Worm (Caenorhabditis elegans): ENCODE results near the gene flp-19.

flp-19 gene

ce11 chrX:10604386-10604785 is at the start of gene flp-19:
TSS of gene flp-19 (plus strand) at chrX:10604686.
- TF ChIP-seq med-1 (GFP tag; optimal IDR thresholded peaks at IDR 0.05; ENCODE audit: insufficient read depth) (no peak), T22C8.4 (GFP tag; IDR thresholded peaks at IDR 0.05) (no peak), ztf-29 (GFP tag; IDR thresholded peaks at IDR 0.05) (no peak), ztf-23 (GFP tag; IDR thresholded peaks at IDR 0.05) (no peak), ref-1 (GFP tag; conservative IDR thresholded peaks at IDR 0.05) (no peak), klf-2 (GFP tag; conservative IDR thresholded peaks at IDR 0.05) (no peak), cog-1 (tag; optimal IDR thresholded peaks at IDR 0.05) (no peak), flt-1 (GFP tag; IDR thresholded peaks at IDR 0.05) (no peak), tab-1 (GFP tag; IDR thresholded peaks at IDR 0.05) (no peak)

ce11 chrX:10555189-10555964 is 49.1 kb upstream of the flp-19 start, which contains the start of gene syd-2:
TSS of gene syd-2 (minus strand) at chrX:10555239.
- TF ChIP-seq med-1 (GFP tag; optimal IDR thresholded peaks at IDR 0.05; ENCODE audit: insufficient read depth) (no peak), T22C8.4 (GFP tag; IDR thresholded peaks at IDR 0.05) (peak; percentile 65), tab-1 (GFP tag; IDR thresholded peaks at IDR 0.05) (peak; percentile 26; the same call in 1 of the 2 replicates), ref-1 (GFP tag; conservative IDR thresholded peaks at IDR 0.05) (no peak), cog-1 (tag; optimal IDR thresholded peaks at IDR 0.05) (peak; percentile 85), ztf-23 (GFP tag; IDR thresholded peaks at IDR 0.05) (peak; percentile 79), klf-2 (GFP tag; conservative IDR thresholded peaks at IDR 0.05) (no peak), flt-1 (GFP tag; IDR thresholded peaks at IDR 0.05) (peak; percentile 69)

- TF ChIP-seq med-1 (GFP tag; optimal IDR thresholded peaks at IDR 0.05; ENCODE audit: insufficient read depth) (no peak), ztf-23 (GFP tag; IDR thresholded peaks at IDR 0.05) (no peak)
Measured at ce11 chrX:10556764-10557163, 47.7 kb upstream of the flp-19 start.

ce11 chrX:10559203-10559602 is 45.3 kb upstream of the flp-19 start, which contains the start of gene F59F5.7:
TSS of gene F59F5.7 (plus strand) at chrX:10559503.
- TF ChIP-seq ref-1 (GFP tag; conservative IDR thresholded peaks at IDR 0.05) = no peak
- no peak for TF ChIP-seq klf-2 (GFP tag; conservative IDR thresholded peaks at IDR 0.05)
- no peak for TF ChIP-seq ztf-29 (GFP tag; IDR thresholded peaks at IDR 0.05)
- no peak for TF ChIP-seq T22C8.4 (GFP tag; IDR thresholded peaks at IDR 0.05)
- no peak for TF ChIP-seq flt-1 (GFP tag; IDR thresholded peaks at IDR 0.05)
- TF ChIP-seq ztf-23 (GFP tag; IDR thresholded peaks at IDR 0.05) = no peak

ce11 chrX:10566775-10567174 is 37.7 kb upstream of the flp-19 start:
- TF ChIP-seq ztf-23 (GFP tag; IDR thresholded peaks at IDR 0.05) (no peak), ref-1 (GFP tag; conservative IDR thresholded peaks at IDR 0.05) (no peak), ztf-29 (GFP tag; IDR thresholded peaks at IDR 0.05) (no peak), cog-1 (tag; optimal IDR thresholded peaks at IDR 0.05) (no peak), flt-1 (GFP tag; IDR thresholded peaks at IDR 0.05) (no peak), klf-2 (GFP tag; conservative IDR thresholded peaks at IDR 0.05) (no peak), T22C8.4 (GFP tag; IDR thresholded peaks at IDR 0.05) (no peak), tab-1 (GFP tag; IDR thresholded peaks at IDR 0.05) (no peak), med-1 (GFP tag; optimal IDR thresholded peaks at IDR 0.05; ENCODE audit: insufficient read depth) (no peak)

DNA sequence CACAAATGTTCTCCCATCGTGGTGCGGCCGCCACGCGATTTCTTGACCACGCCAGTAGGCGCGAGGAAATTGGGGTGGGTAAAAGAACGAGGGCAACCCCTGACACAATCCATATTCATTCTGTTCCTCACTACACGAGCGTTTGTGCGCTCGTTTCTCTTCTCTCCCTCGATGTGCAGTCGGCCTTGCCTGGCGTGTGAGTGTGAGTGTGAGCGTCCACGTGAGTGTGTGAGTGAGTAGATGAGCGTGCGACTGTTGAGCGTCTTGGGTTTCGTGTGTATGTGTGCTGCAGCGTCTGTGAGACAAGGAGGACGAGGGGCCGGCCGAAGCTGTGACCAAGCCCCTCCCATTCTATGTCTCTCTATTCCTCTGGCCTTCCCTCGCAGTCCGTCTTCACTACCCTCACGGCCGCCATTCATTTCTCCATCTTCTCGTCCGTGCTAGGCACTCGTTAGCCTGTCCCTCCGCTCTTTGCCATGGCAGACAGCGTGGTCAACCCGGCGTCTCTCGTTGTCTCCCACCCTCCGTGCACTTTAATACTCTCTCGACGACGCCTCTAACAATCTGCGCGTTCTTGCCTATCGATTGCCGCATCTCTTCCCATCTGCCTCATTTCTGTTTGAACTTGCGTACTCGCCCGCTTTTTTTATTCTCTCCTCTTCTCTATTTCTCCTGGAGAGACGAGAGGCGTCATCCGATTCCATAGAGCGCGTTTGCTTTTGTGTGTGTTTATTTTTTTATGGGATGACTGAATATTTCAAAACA is 35.9 kb upstream of the flp-19 start:
- TF ChIP-seq ztf-29 (GFP tag; IDR thresholded peaks at IDR 0.05) (peak; percentile 92), flt-1 (GFP tag; IDR thresholded peaks at IDR 0.05) (no peak), cog-1 (tag; optimal IDR thresholded peaks at IDR 0.05) (peak; percentile 93), tab-1 (GFP tag; IDR thresholded peaks at IDR 0.05) (peak; percentile 67; the same call in 1 of the 2 replicates), klf-2 (GFP tag; conservative IDR thresholded peaks at IDR 0.05) (no peak), T22C8.4 (GFP tag; IDR thresholded peaks at IDR 0.05) (peak; percentile 97), ztf-23 (GFP tag; IDR thresholded peaks at IDR 0.05) (peak; percentile 56), med-1 (GFP tag; optimal IDR thresholded peaks at IDR 0.05; ENCODE audit: insufficient read depth) (peak; percentile 11), ref-1 (GFP tag; conservative IDR thresholded peaks at IDR 0.05) (peak; percentile 41; the same call in 1 of the 2 replicates)

DNA sequence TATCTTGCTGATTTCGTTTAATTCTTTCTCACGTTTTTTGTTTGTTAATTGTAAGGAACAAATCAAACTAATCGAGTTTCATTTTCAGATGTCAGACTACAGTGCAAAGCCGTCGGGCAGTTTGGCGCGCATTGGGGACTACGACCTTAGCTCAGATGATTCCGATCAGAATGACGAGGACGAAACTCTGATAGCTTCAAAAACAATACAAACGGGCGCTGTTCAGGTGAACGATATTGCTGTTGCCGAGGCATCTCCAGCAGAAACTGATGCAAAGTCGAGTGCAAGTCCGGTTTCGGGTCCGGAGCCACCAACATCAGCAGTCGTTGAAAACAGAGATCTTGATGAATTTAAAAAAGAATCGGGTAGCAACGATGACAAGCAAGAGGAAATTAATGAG is 35.3 kb upstream of the flp-19 start, which contains the start of gene bet-2:
Gene bet-2, plus strand, starts transcription at position 89 of the 400 bp plus-strand sequence.
- no peak for TF ChIP-seq klf-2 (GFP tag; conservative IDR thresholded peaks at IDR 0.05)
- TF ChIP-seq T22C8.4 (GFP tag; IDR thresholded peaks at IDR 0.05) = no peak
- no peak for TF ChIP-seq tab-1 (GFP tag; IDR thresholded peaks at IDR 0.05)
- no peak for TF ChIP-seq ztf-23 (GFP tag; IDR thresholded peaks at IDR 0.05)
- TF ChIP-seq ztf-29 (GFP tag; IDR thresholded peaks at IDR 0.05) = no peak
- no peak for TF ChIP-seq ref-1 (GFP tag; conservative IDR thresholded peaks at IDR 0.05)
- no peak for TF ChIP-seq med-1 (GFP tag; optimal IDR thresholded peaks at IDR 0.05; ENCODE audit: insufficient read depth)
- no peak for TF ChIP-seq cog-1 (tag; optimal IDR thresholded peaks at IDR 0.05)
- no peak for TF ChIP-seq flt-1 (GFP tag; IDR thresholded peaks at IDR 0.05)

DNA sequence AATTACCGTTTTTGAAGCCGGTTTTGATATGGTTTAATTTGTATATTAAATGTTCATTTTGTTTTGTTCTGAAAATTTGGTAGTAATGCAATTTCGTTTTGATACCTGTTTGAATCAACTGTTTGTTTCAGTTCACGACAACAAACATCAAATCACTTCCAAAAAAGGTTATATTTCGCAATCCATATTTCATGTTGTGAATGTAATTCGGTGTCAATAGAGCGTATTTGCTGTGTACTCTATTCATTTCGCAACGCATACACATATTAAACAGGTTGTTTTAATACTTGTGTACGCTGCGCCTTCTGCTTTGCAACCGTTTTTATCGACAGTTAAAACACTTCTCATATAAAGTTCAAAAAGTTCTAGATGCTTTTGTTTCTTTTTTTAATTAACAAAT is 28.1 kb upstream of the flp-19 start:
- no peak for TF ChIP-seq flt-1 (GFP tag; IDR thresholded peaks at IDR 0.05)
- peak; percentile 14 for TF ChIP-seq cog-1 (tag; optimal IDR thresholded peaks at IDR 0.05)

ce11 chrX:10576872-10577271 is 27.6 kb upstream of the flp-19 start, which contains the start of gene nhx-5:
TSS of gene nhx-5 (plus strand) at chrX:10576953.
- TF ChIP-seq ztf-29 (GFP tag; IDR thresholded peaks at IDR 0.05) = no peak
- TF ChIP-seq med-1 (GFP tag; optimal IDR thresholded peaks at IDR 0.05; ENCODE audit: insufficient read depth) = no peak
- no peak for TF ChIP-seq T22C8.4 (GFP tag; IDR thresholded peaks at IDR 0.05)
- no peak for TF ChIP-seq ref-1 (GFP tag; conservative IDR thresholded peaks at IDR 0.05)
- TF ChIP-seq tab-1 (GFP tag; IDR thresholded peaks at IDR 0.05) = no peak
- no peak for TF ChIP-seq cog-1 (tag; optimal IDR thresholded peaks at IDR 0.05)
- no peak for TF ChIP-seq ztf-23 (GFP tag; IDR thresholded peaks at IDR 0.05)

Data from whole organism, midembryonic.